Worm (Caenorhabditis elegans): ENCODE results near the gene mrpl-35.

DNA sequence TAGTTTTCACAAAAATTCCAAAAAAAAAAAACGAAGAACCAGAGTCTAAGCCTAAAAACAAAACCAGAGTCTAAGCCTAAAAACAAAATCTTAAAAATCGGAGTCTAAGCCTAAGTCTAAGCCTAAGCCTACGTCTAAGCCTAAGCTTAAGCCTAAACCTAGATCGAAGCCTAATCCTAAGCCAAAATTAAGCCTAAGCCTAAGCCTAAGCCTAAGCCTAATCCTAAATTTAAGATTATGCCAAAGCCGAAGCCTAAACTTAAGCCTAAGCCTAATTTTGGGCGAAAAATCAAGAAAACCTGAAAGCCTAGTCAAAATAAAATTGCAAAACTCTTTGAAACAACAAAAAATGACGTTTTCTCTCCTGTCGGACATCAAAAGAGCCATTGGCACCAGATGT, 32.7 kb upstream of the mrpl-35 start:
- TF ChIP-seq him-1 (tag; optimal IDR thresholded peaks at IDR 0.05) (no peak), W03F9.2 (tag; optimal IDR thresholded peaks at IDR 0.05) (no peak)

All from whole organism, L4/young adult.